Fruit fly (Drosophila melanogaster): Measurements from ENCODE around the gene Traf-like.

- no peak for TF ChIP-seq cnc (optimal IDR thresholded peaks at IDR 0.05)
- TF ChIP-seq bab1 (GFP tag; optimal IDR thresholded peaks at IDR 0.05) = no peak
- TF ChIP-seq CG5204 (GFP tag; optimal IDR thresholded peaks at IDR 0.05) = no peak
Measured at dm6 chrX:16420878-16421277, 6.0 kb downstream of the Traf-like start.

All from whole organism, adult.